Worm (Caenorhabditis elegans) whole organism, early embryonic: ENCODE measurements around the gene R04E5.8.

Experiments used
- F13C5.2 ChIP-seq: sonication (generic microtip); optimal IDR thresholded peaks from 2 replicates; lab custom pipeline; 2017; ENCODE audit warnings: mild to moderate bottlenecking, missing genetic modification characterization, inconsistent platforms, missing compliant biosample characterization
- aly-1 ChIP-seq: sonication (generic microtip); optimal IDR thresholded peaks from 2 replicates; lab custom pipeline; 2016; ENCODE audit warnings: missing genetic modification characterization, missing compliant biosample characterization
- ama-1 ChIP-seq: fragments of 150-350 bp; optimal IDR thresholded peaks from 2 replicates; lab custom pipeline; 2014
- ceh-36 ChIP-seq: sonication (generic microtip); optimal IDR thresholded peaks from 2 replicates; lab custom pipeline; 2016; ENCODE audit warnings: missing genetic modification characterization, inconsistent platforms, missing compliant biosample characterization
- ets-7 ChIP-seq: sonication (generic microtip); optimal IDR thresholded peaks from 2 replicates; lab custom pipeline; 2016; ENCODE audit warnings: missing genotype, missing genetic modification characterization, missing compliant biosample characterization
- flt-1 ChIP-seq: fragments of 200-800 bp; sonication (Bioruptor generic); IDR thresholded peaks from 2 replicates; pipeline ENCODE4 v1.3.6; 2022; ENCODE audit warnings: missing genetic modification characterization, missing compliant biosample characterization
- hmg-4 ChIP-seq: fragments of 200-800 bp; sonication (Bioruptor generic); optimal IDR thresholded peaks from 2 replicates; lab custom pipeline; 2018; ENCODE audit warnings: mild to moderate bottlenecking, missing genetic modification characterization, missing compliant biosample characterization
- hnd-1 ChIP-seq: sonication (generic microtip); optimal IDR thresholded peaks from 2 replicates; lab custom pipeline; 2016; ENCODE audit warnings: missing genetic modification characterization, missing compliant biosample characterization
- scrt-1 ChIP-seq: fragments of 200-800 bp; sonication (Bioruptor generic); IDR thresholded peaks from 2 replicates; pipeline ENCODE4 v1.3.6; 2022; ENCODE audit warnings: missing genetic modification characterization, missing compliant biosample characterization
- sea-1 ChIP-seq: fragments of 200-800 bp; sonication (Bioruptor generic); conservative IDR thresholded peaks from 2 replicates; pipeline ENCODE4 v1.3.6; 2022; ENCODE audit warnings: missing genetic modification characterization, missing compliant biosample characterization
- tbx-11 ChIP-seq: fragments of 200-800 bp; sonication (Bioruptor generic); IDR thresholded peaks from 2 replicates; pipeline ENCODE4 v1.3.6; 2022; ENCODE audit warnings: missing genetic modification characterization, missing compliant biosample characterization
- tbx-37 ChIP-seq: fragments of 200-800 bp; sonication (Bioruptor generic); conservative IDR thresholded peaks from 2 replicates; pipeline ENCODE4 v1.3.6; 2022; ENCODE audit warnings: missing genetic modification reagents, missing genetic modification characterization, missing compliant biosample characterization
- tra-4 ChIP-seq: sonication (generic microtip); optimal IDR thresholded peaks from 2 replicates; lab custom pipeline; 2017; ENCODE audit warnings: missing genetic modification characterization, missing compliant biosample characterization

DNA sequence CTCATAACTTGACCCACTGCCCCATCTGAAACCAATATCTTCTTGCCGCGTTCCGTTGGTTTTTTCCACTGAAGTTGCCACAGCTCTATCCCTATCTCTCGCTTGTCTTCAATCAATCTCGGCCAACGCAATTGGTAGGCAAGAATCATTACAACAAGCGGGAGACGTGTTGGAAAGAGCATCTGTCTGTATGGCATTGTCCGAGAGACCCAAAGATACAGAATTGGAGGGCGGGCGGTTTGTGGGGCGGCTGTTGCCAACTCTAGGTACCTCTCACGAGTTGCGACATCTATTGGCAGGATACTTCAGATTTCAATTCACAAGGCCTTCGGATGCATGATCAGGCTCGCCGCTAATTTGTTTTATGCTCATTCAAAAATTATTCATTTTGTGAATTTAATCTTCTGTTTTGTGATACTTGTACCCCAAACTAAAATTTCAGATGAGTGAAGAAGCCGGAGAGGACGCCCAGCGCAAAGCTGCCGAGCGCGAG is 16.9 kb downstream of the R04E5.8 start, which contains the start of gene unc-27:
- TF ChIP-seq tbx-11 (GFP tag; lab: Robert Waterston, UW) (no peak), F13C5.2 (tag; lab: Kevin White, UChicago) (no peak), sea-1 (GFP tag; lab: Robert Waterston, UW) (no peak), ama-1 (lab: Kevin White, UChicago) (no peak), flt-1 (GFP tag; lab: Robert Waterston, UW) (no peak), tra-4 (tag; lab: Kevin White, UChicago) (no peak), aly-1 (tag; lab: Kevin White, UChicago) (no peak), tbx-37 (GFP tag; lab: Robert Waterston, UW) (no peak), ets-7 (tag; lab: Kevin White, UChicago) (no peak), ceh-36 (tag; lab: Kevin White, UChicago) (no peak), scrt-1 (no peak), hnd-1 (tag; lab: Kevin White, UChicago) (no peak), hmg-4 (GFP tag; lab: Kevin White, UChicago) (no peak)
